Worm (Caenorhabditis elegans): ENCODE data around the gene F58B4.6.

DNA sequence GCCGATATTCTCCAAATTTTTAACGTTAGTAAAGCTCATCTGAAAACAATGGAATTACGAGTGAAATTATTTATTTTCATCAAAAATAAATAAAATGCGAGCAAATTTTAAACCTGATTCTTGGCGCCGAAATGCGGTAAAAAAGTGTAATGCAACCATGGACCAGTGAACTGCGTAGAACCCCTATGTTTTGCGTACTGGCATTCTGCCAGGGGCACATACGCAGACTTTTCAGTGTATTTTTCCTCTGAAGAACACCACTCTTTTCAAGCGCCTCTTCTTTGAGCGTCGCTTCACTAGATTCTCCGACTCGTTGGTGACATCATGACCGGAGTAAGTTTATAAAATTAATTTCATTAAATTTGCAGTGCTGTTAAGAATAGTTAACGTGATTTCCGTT is 40.7 kb downstream of the F58B4.6 start, which contains the start of the genes ctf-4 and eef-1G:
- no peak for TF ChIP-seq unc-39 (tag; optimal IDR thresholded peaks at IDR 0.05)
- peak; percentile 96 for TF ChIP-seq lin-13 (GFP tag; optimal IDR thresholded peaks at IDR 0.05)
- peak; percentile 58 for TF ChIP-seq R02D3.7 (tag; optimal IDR thresholded peaks at IDR 0.05)
- TF ChIP-seq skn-1 (tag; optimal IDR thresholded peaks at IDR 0.05): peak; percentile 86
- TF ChIP-seq zag-1 (tag; optimal IDR thresholded peaks at IDR 0.05): peak; percentile 87
- TF ChIP-seq lsy-2 (tag; optimal IDR thresholded peaks at IDR 0.05): peak; percentile 83 to 96
- no peak for TF ChIP-seq nhr-11 (tag; optimal IDR thresholded peaks at IDR 0.05)
- TF ChIP-seq mab-5 (tag; optimal IDR thresholded peaks at IDR 0.05): peak; percentile 85
- peak; percentile 99 for TF ChIP-seq fos-1 (tag; optimal IDR thresholded peaks at IDR 0.05)
- TF ChIP-seq peb-1 (tag; optimal IDR thresholded peaks at IDR 0.05): no peak
- peak; percentile 98 for TF ChIP-seq crh-2 (tag; optimal IDR thresholded peaks at IDR 0.05)
- no peak for TF ChIP-seq aly-2 (tag; optimal IDR thresholded peaks at IDR 0.05)
- no peak for TF ChIP-seq dmd-4 (tag; optimal IDR thresholded peaks at IDR 0.05)

Measured in whole organism, L2 larva.